Fruit fly (Drosophila melanogaster) whole organism, embryonic: Measurements from ENCODE around the gene BuGZ.
A peak's percentile ranks its signal among the peaks of the same experiment; 100 is the strongest.

Experiments used
- Atf3 ChIP-seq: fragments of 200-800 bp; sonication (Bioruptor generic); optimal IDR thresholded peaks from 3 replicates; lab custom pipeline; 2016; ENCODE audit warnings: missing biosample characterization, missing genetic modification characterization
- CG10147 ChIP-seq: fragments of 200-800 bp; sonication (Bioruptor generic); optimal IDR thresholded peaks from 2 replicates; lab custom pipeline; 2019; ENCODE audit warnings: missing biosample characterization, mild to moderate bottlenecking, missing genetic modification characterization, moderate library complexity
- CG11456 ChIP-seq: fragments of 200-800 bp; sonication (Bioruptor generic); IDR thresholded peaks from 3 replicates; pipeline ENCODE4 v1.3.6; 2022; ENCODE audit warnings: missing biosample characterization, missing genetic modification characterization
- CG11560 ChIP-seq: fragments of 200-800 bp; sonication (Bioruptor generic); IDR thresholded peaks from 3 replicates; pipeline ENCODE4 v1.3.6; 2022; ENCODE audit warnings: missing biosample characterization, missing genetic modification characterization
- CG13287 ChIP-seq: fragments of 200-800 bp; sonication (Bioruptor generic); IDR thresholded peaks from 2 replicates; pipeline ENCODE4 v1.3.6; 2022; ENCODE audit warnings: missing biosample characterization, missing genetic modification characterization; ENCODE audit not compliant: partially characterized antibody
- CG13775 ChIP-seq: fragments of 200-800 bp; sonication (Bioruptor generic); optimal IDR thresholded peaks from 3 replicates; lab custom pipeline; 2017; ENCODE audit warnings: missing biosample characterization, mild to moderate bottlenecking, missing genetic modification characterization
- CG14965 ChIP-seq: fragments of 200-800 bp; sonication (Bioruptor generic); optimal IDR thresholded peaks from 2 replicates; lab custom pipeline; 2016; ENCODE audit warnings: missing biosample characterization, missing genetic modification characterization, borderline replicate concordance
- CG15269 ChIP-seq: fragments of 200-800 bp; sonication (Bioruptor generic); optimal IDR thresholded peaks from 2 replicates; lab custom pipeline; 2018; ENCODE audit warnings: missing biosample characterization, mild to moderate bottlenecking, missing genetic modification characterization, moderate library complexity
- CG16813 ChIP-seq: fragments of 200-800 bp; sonication (Bioruptor generic); IDR thresholded peaks from 3 replicates; pipeline ENCODE4 v1.3.6; 2022; ENCODE audit warnings: missing biosample characterization, missing genetic modification characterization; ENCODE audit not compliant: partially characterized antibody
- CG2116 ChIP-seq: fragments of 200-800 bp; sonication (Bioruptor generic); optimal IDR thresholded peaks from 3 replicates; lab custom pipeline; 2018; ENCODE audit warnings: missing biosample characterization, mild to moderate bottlenecking, missing genetic modification characterization
- CG31224 ChIP-seq: fragments of 200-800 bp; sonication (Bioruptor generic); IDR thresholded peaks from 2 replicates; pipeline ENCODE4 v1.3.6; 2022; ENCODE audit warnings: missing biosample characterization, missing genetic modification characterization
- CG3847 ChIP-seq: fragments of 200-800 bp; sonication (Bioruptor generic); IDR thresholded peaks from 2 replicates; pipeline ENCODE4 v1.3.6; 2022; ENCODE audit warnings: missing biosample characterization, missing genetic modification characterization
- CG5953 ChIP-seq: fragments of 200-800 bp; sonication (Bioruptor generic); IDR thresholded peaks from 2 replicates; pipeline ENCODE4 v1.3.6; 2022; ENCODE audit warnings: missing biosample characterization, missing genetic modification characterization
- CG6175 ChIP-seq: fragments of 200-800 bp; sonication (Bioruptor generic); IDR thresholded peaks from 3 replicates; pipeline ENCODE4 v1.3.6; 2022; ENCODE audit warnings: missing biosample characterization, missing genetic modification characterization
- CG8290 ChIP-seq, 3 experiments: fragments of 200-800 bp; sonication (Bioruptor generic); optimal IDR thresholded peaks; 2 replicates each; lab custom pipeline; 2016 to 2019; ENCODE audit warnings: missing biosample characterization in 3 of 3, missing genetic modification characterization in 3 of 3, mild to moderate bottlenecking in 2 of 3, moderate library complexity in 1 of 3
- CG8388 ChIP-seq: fragments of 200-800 bp; sonication (Bioruptor generic); optimal IDR thresholded peaks from 2 replicates; lab custom pipeline; 2019; ENCODE audit warnings: missing biosample characterization, mild to moderate bottlenecking, missing genetic modification characterization, moderate library complexity
- CG9797 ChIP-seq: fragments of 200-800 bp; sonication (Bioruptor generic); optimal IDR thresholded peaks from 3 replicates; lab custom pipeline; 2018; ENCODE audit warnings: missing biosample characterization, mild to moderate bottlenecking, missing genetic modification characterization
- Chrac-16 ChIP-seq: fragments of 200-800 bp; sonication (Bioruptor generic); optimal IDR thresholded peaks from 3 replicates; lab custom pipeline; 2016; ENCODE audit warnings: missing biosample characterization, missing genetic modification characterization
- D19B ChIP-seq: fragments of 200-800 bp; sonication (Bioruptor generic); optimal IDR thresholded peaks from 2 replicates; lab custom pipeline; 2017; ENCODE audit warnings: missing biosample characterization, mild to moderate bottlenecking, missing genetic modification characterization
- Dad ChIP-seq: fragments of 200-800 bp; sonication (Bioruptor generic); optimal IDR thresholded peaks from 3 replicates; lab custom pipeline; 2016; ENCODE audit warnings: missing biosample characterization, missing genetic modification characterization
- Dfd ChIP-seq, 2 experiments: fragments of >200 bp; optimal IDR thresholded peaks; 2 replicates each; lab custom pipeline; 2017; ENCODE audit warnings: missing biosample characterization in 2 of 2, missing genetic modification characterization in 2 of 2
- Dip3 ChIP-seq: fragments of 200-800 bp; sonication (Bioruptor generic); optimal IDR thresholded peaks from 3 replicates; lab custom pipeline; 2016; ENCODE audit warnings: missing biosample characterization, missing genetic modification characterization
- Elba2 ChIP-seq: fragments of 200-800 bp; sonication (Bioruptor generic); optimal IDR thresholded peaks from 3 replicates; lab custom pipeline; 2016; ENCODE audit warnings: missing biosample characterization, missing genetic modification characterization
- Hmr ChIP-seq: fragments of 200-800 bp; sonication (Bioruptor generic); optimal IDR thresholded peaks from 3 replicates; lab custom pipeline; 2017; ENCODE audit warnings: mild to moderate bottlenecking, missing biosample characterization, missing genetic modification reagents, missing genetic modification characterization
- Jarid2 ChIP-seq: fragments of 200-800 bp; sonication (Bioruptor generic); optimal IDR thresholded peaks from 3 replicates; lab custom pipeline; 2017; ENCODE audit warnings: mild to moderate bottlenecking, missing biosample characterization, missing genetic modification reagents, missing genetic modification characterization
- MTF-1 ChIP-seq: fragments of 200-800 bp; sonication (Bioruptor generic); optimal IDR thresholded peaks from 2 replicates; lab custom pipeline; 2018; ENCODE audit warnings: missing biosample characterization, mild to moderate bottlenecking, missing genetic modification characterization, borderline replicate concordance
- NK7.1 ChIP-seq: fragments of 200-800 bp; sonication (Bioruptor generic); optimal IDR thresholded peaks from 3 replicates; lab custom pipeline; 2016; ENCODE audit warnings: missing biosample characterization, missing genetic modification characterization
- Optix ChIP-seq: fragments of 200-800 bp; sonication (Bioruptor generic); IDR thresholded peaks from 3 replicates; pipeline ENCODE4 v1.3.6; 2022; ENCODE audit warnings: missing biosample characterization, missing genetic modification characterization
- Six4 ChIP-seq: fragments of 200-800 bp; sonication (Bioruptor generic); optimal IDR thresholded peaks from 2 replicates; lab custom pipeline; 2016; ENCODE audit warnings: missing biosample characterization, missing genetic modification characterization
- Ssrp ChIP-seq: fragments of 200-800 bp; sonication (Bioruptor generic); optimal IDR thresholded peaks from 2 replicates; lab custom pipeline; 2018; ENCODE audit warnings: missing biosample characterization, mild to moderate bottlenecking, missing genetic modification characterization, moderate library complexity
- Vsx1 ChIP-seq: fragments of 200-800 bp; sonication (Bioruptor generic); optimal IDR thresholded peaks from 2 replicates; lab custom pipeline; 2017; ENCODE audit warnings: missing biosample characterization, mild to moderate bottlenecking, missing genetic modification characterization, missing genetic modification reagents
- al ChIP-seq: fragments of 200-800 bp; sonication (Bioruptor generic); IDR thresholded peaks from 2 replicates; pipeline ENCODE4 v1.3.6; 2022; ENCODE audit warnings: missing biosample characterization, missing genetic modification characterization
- aop ChIP-seq: fragments of 200-800 bp; sonication (Bioruptor generic); IDR thresholded peaks from 2 replicates; pipeline ENCODE4 v1.3.6; 2022; ENCODE audit warnings: missing biosample characterization, missing genetic modification characterization
- ara ChIP-seq: fragments of 200-800 bp; sonication (Bioruptor generic); IDR thresholded peaks from 2 replicates; pipeline ENCODE4 v1.3.6; 2022; ENCODE audit warnings: missing biosample characterization, missing genetic modification characterization
- ase ChIP-seq: fragments of 200-800 bp; sonication (Bioruptor generic); IDR thresholded peaks from 3 replicates; pipeline ENCODE4 v1.3.6; 2022; ENCODE audit warnings: missing biosample characterization, missing genetic modification characterization
- bsh ChIP-seq, 2 experiments: fragments of 200-800 bp; sonication (Bioruptor generic); optimal IDR thresholded peaks; 2 replicates each; lab custom pipeline; 2017 to 2018; ENCODE audit warnings: mild to moderate bottlenecking in 2 of 2, missing biosample characterization in 2 of 2, missing genetic modification characterization in 2 of 2, moderate library complexity in 1 of 2
- chm ChIP-seq: fragments of 200-800 bp; sonication (Bioruptor generic); IDR thresholded peaks from 2 replicates; pipeline ENCODE4 v1.3.6; 2022; ENCODE audit warnings: missing biosample characterization, missing genetic modification characterization
- fd102C ChIP-seq: fragments of 200-800 bp; sonication (Bioruptor generic); optimal IDR thresholded peaks from 2 replicates; lab custom pipeline; 2018; ENCODE audit warnings: missing biosample characterization, mild to moderate bottlenecking, missing genetic modification characterization, moderate library complexity
- fd3F ChIP-seq: fragments of 200-800 bp; sonication (Bioruptor generic); optimal IDR thresholded peaks from 2 replicates; lab custom pipeline; 2018; ENCODE audit warnings: missing biosample characterization, mild to moderate bottlenecking, missing genetic modification characterization, moderate library complexity
- fd96Cb ChIP-seq: fragments of 200-800 bp; sonication (Bioruptor generic); optimal IDR thresholded peaks from 2 replicates; lab custom pipeline; 2018; ENCODE audit warnings: missing biosample characterization, mild to moderate bottlenecking, missing genetic modification characterization, moderate library complexity
- gem ChIP-seq: fragments of 200-800 bp; sonication (Bioruptor generic); optimal IDR thresholded peaks from 2 replicates; lab custom pipeline; 2019; ENCODE audit warnings: missing biosample characterization, mild to moderate bottlenecking, missing genetic modification characterization, moderate library complexity
- hbn ChIP-seq: fragments of 200-800 bp; sonication (Bioruptor generic); IDR thresholded peaks from 2 replicates; pipeline ENCODE4 v1.3.6; 2022; ENCODE audit warnings: missing biosample characterization, missing genetic modification characterization; ENCODE audit not compliant: partially characterized antibody
- mld ChIP-seq: fragments of 200-800 bp; sonication (Bioruptor generic); IDR thresholded peaks from 3 replicates; pipeline ENCODE4 v1.3.6; 2022; ENCODE audit warnings: missing biosample characterization, missing genetic modification characterization; ENCODE audit not compliant: partially characterized antibody
- org-1 ChIP-seq: fragments of 200-800 bp; sonication (Bioruptor generic); optimal IDR thresholded peaks from 2 replicates; lab custom pipeline; 2017; ENCODE audit warnings: missing biosample characterization, missing genetic modification characterization
- scrt ChIP-seq: fragments of 200-800 bp; sonication (Bioruptor generic); optimal IDR thresholded peaks from 2 replicates; lab custom pipeline; 2018; ENCODE audit warnings: missing biosample characterization, mild to moderate bottlenecking, missing genetic modification characterization, moderate library complexity
- sd ChIP-seq: fragments of 200-800 bp; sonication (Bioruptor generic); optimal IDR thresholded peaks from 3 replicates; lab custom pipeline; 2018; ENCODE audit warnings: missing biosample characterization, mild to moderate bottlenecking, missing genetic modification characterization, moderate library complexity
- twi ChIP-seq: fragments of 200-800 bp; optimal IDR thresholded peaks from 2 replicates; lab custom pipeline; 2019; ENCODE audit warnings: missing biosample characterization, mild to moderate bottlenecking, missing genetic modification characterization, moderate library complexity
- unpg ChIP-seq: fragments of 200-800 bp; sonication (Bioruptor generic); optimal IDR thresholded peaks from 3 replicates; lab custom pipeline; 2018; ENCODE audit warnings: missing biosample characterization, mild to moderate bottlenecking, missing genetic modification characterization, moderate library complexity

Gene BuGZ

DNA sequence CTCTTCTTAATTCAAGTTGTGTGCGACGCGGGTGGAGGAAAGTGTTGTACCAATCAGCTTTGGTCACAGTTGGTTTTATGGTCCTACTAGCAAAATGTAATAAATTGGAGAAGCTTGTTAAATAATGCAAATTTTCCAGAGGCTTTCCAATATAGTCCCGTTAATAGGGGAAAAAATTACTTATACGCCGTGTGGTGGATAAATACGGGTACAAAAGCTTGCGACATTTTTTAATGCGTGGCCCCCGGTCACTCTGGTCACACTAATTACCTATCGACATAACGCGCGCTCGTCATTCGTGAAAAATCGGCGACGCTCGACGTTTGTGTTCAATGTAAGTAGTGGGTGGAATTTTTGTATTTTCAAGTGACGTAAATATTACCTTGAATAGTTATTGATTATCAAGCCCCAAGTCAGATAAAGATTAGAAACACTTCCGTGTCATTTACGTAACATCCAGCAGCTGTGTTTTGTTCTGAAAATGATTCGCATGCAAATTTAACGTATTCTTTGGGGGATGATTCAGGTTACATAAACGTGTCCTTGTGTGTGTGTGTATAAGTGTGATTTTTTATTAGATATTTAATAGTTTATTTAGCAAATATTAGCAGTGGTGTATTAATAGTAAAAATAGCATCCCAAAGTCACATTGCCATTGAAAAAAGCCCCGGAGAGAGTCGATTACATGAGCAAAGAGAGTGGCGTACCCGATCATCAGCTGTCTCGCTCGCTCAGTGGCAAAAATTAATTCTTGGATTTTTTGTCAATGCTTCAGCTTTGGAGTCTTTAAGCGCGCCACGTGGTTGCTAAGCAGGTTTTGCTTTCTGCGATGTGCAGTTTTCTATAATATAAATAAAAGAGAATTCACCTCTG is 23.3 kb upstream of the BuGZ start, which contains the start of gene Cyt-c-p (continued):
- peak; percentile 69 for TF ChIP-seq sd (tag; lab: Kevin White, UChicago)
- peak; percentile 50 for TF ChIP-seq Dad (GFP tag; lab: Kevin White, UChicago)
- TF ChIP-seq CG11456 (GFP tag; lab: Robert Waterston, UW), result no peak
- peak; percentile 51 for TF ChIP-seq CG8290 (GFP tag; optimal IDR thresholded peaks at IDR 0.05; lab: Kevin White, UChicago)
- TF ChIP-seq CG8290 (tag; optimal IDR thresholded peaks at IDR 0.05; lab: Kevin White, UChicago), result peak in 1 of 2 experiments; percentile 29
- TF ChIP-seq ara (GFP tag; lab: Robert Waterston, UW), result no peak
- no peak for TF ChIP-seq Optix (GFP tag; lab: Robert Waterston, UW)
- TF ChIP-seq scrt, result peak; percentile 53
- TF ChIP-seq bsh (GFP tag; optimal IDR thresholded peaks at IDR 0.05; lab: Kevin White, UChicago), result no peak
- TF ChIP-seq CG3847 (GFP tag; lab: Robert Waterston, UW), result peak; percentile 61
- TF ChIP-seq D19B (GFP tag; lab: Kevin White, UChicago), result no peak
- no peak for TF ChIP-seq CG8388
- TF ChIP-seq Hmr (GFP tag; lab: Kevin White, UChicago), result peak; percentile 55
- TF ChIP-seq Chrac-16 (GFP tag; lab: Kevin White, UChicago), result peak; percentile 2
- TF ChIP-seq gem (tag; lab: Kevin White, UChicago), result peak; percentile 20
- TF ChIP-seq ase (GFP tag; lab: Robert Waterston, UW), result no peak
- TF ChIP-seq MTF-1 (GFP tag; lab: Kevin White, UChicago), result no peak
- TF ChIP-seq unpg, result peak; percentile 16
- peak; percentile 72 for TF ChIP-seq CG13287 (GFP tag; lab: Robert Waterston, UW)
- TF ChIP-seq Six4 (GFP tag; lab: Kevin White, UChicago), result no peak
- TF ChIP-seq CG2116, result peak; percentile 76
- no peak for TF ChIP-seq Atf3 (GFP tag; lab: Kevin White, UChicago)
- no peak for TF ChIP-seq Dfd (GFP tag; optimal IDR thresholded peaks at IDR 0.05; lab: Kevin White, UChicago)
- peak; percentile 64 for TF ChIP-seq Jarid2 (GFP tag; lab: Kevin White, UChicago)
- TF ChIP-seq fd3F (GFP tag; lab: Kevin White, UChicago), result no peak
- no peak for TF ChIP-seq aop (GFP tag; lab: Robert Waterston, UW)
- no peak for TF ChIP-seq CG14965
- peak; percentile 17 for TF ChIP-seq Vsx1 (GFP tag; lab: Kevin White, UChicago)
- TF ChIP-seq Dip3, result no peak
- no peak for TF ChIP-seq twi (tag; lab: Kevin White, UChicago)
- peak; percentile 44; the same call in 1 of the 2 replicates for TF ChIP-seq hbn (GFP tag; lab: Robert Waterston, UW)
- no peak for TF ChIP-seq al
- TF ChIP-seq CG13775 (GFP tag; lab: Kevin White, UChicago), result peak; percentile 6
- TF ChIP-seq CG16813, result peak; percentile 56; the same call in 1 of the 3 replicates
- TF ChIP-seq mld (GFP tag; lab: Robert Waterston, UW), result no peak
- TF ChIP-seq CG6175 (GFP tag; lab: Robert Waterston, UW), result no peak
- no peak for TF ChIP-seq org-1 (GFP tag; lab: Kevin White, UChicago)
- TF ChIP-seq CG9797, result peak; percentile 98
- no peak for TF ChIP-seq Ssrp (tag; lab: Kevin White, UChicago)
- peak; percentile 67; the same call in 1 of the 2 replicates for TF ChIP-seq chm
- TF ChIP-seq CG5953, result no peak
- TF ChIP-seq CG15269 (tag; lab: Kevin White, UChicago), result no peak
- TF ChIP-seq fd96Cb (tag; lab: Kevin White, UChicago), result no peak
- TF ChIP-seq CG11560, result no peak
- no peak for TF ChIP-seq NK7.1 (GFP tag; lab: Kevin White, UChicago)
- TF ChIP-seq fd102C (GFP tag; lab: Kevin White, UChicago), result no peak
- TF ChIP-seq CG31224, result no peak
- peak; percentile 43 for TF ChIP-seq CG10147
- no peak for TF ChIP-seq Elba2 (GFP tag; lab: Kevin White, UChicago)
